Fruit fly (Drosophila melanogaster) whole organism, embryonic: ENCODE data around the gene meso18E.
A peak's percentile ranks its signal among the peaks of the same experiment; 100 is the strongest.

Source experiments
- BtbVII ChIP-seq: fragments of 200-800 bp; sonication (Bioruptor generic); optimal IDR thresholded peaks from 3 replicates; lab custom pipeline; 2017; ENCODE audit warnings: missing biosample characterization, mild to moderate bottlenecking, missing genetic modification characterization
- CG11085 ChIP-seq: fragments of 200-800 bp; sonication (Bioruptor generic); IDR thresholded peaks from 2 replicates; pipeline ENCODE4 v1.3.6; 2022; ENCODE audit warnings: missing biosample characterization, missing genetic modification characterization
- CG11504 ChIP-seq: fragments of 200-800 bp; sonication (Bioruptor generic); optimal IDR thresholded peaks from 3 replicates; lab custom pipeline; 2019; ENCODE audit warnings: missing biosample characterization, mild to moderate bottlenecking, missing genetic modification characterization, moderate library complexity
- CG12769 ChIP-seq: fragments of 200-800 bp; sonication (Bioruptor generic); optimal IDR thresholded peaks from 2 replicates; lab custom pipeline; 2019; ENCODE audit warnings: missing biosample characterization, mild to moderate bottlenecking, missing genetic modification characterization, moderate library complexity
- CG14667 ChIP-seq: fragments of 200-800 bp; sonication (Bioruptor generic); IDR thresholded peaks from 2 replicates; pipeline ENCODE4 v1.3.6; 2022; ENCODE audit warnings: missing biosample characterization, missing genetic modification characterization
- CG1792 ChIP-seq: fragments of 200-800 bp; sonication (Bioruptor generic); optimal IDR thresholded peaks from 2 replicates; lab custom pipeline; 2016; ENCODE audit warnings: missing biosample characterization, missing genetic modification characterization
- CG18262 ChIP-seq: fragments of 200-800 bp; optimal IDR thresholded peaks from 3 replicates; lab custom pipeline; 2019; ENCODE audit warnings: missing biosample characterization, mild to moderate bottlenecking, missing genetic modification characterization, moderate library complexity
- CG18476 ChIP-seq: fragments of 200-800 bp; sonication (Bioruptor generic); optimal IDR thresholded peaks from 2 replicates; lab custom pipeline; 2016; ENCODE audit warnings: missing biosample characterization, mild to moderate bottlenecking, missing genetic modification characterization
- CG2116 ChIP-seq: fragments of 200-800 bp; sonication (Bioruptor generic); optimal IDR thresholded peaks from 3 replicates; lab custom pipeline; 2018; ENCODE audit warnings: missing biosample characterization, mild to moderate bottlenecking, missing genetic modification characterization
- CG2120 ChIP-seq: fragments of 200-800 bp; sonication (Bioruptor generic); optimal IDR thresholded peaks from 3 replicates; lab custom pipeline; 2016; ENCODE audit warnings: missing biosample characterization, missing genetic modification characterization
- CG30431 ChIP-seq: fragments of 200-800 bp; sonication (Bioruptor generic); optimal IDR thresholded peaks from 2 replicates; lab custom pipeline; 2017; ENCODE audit warnings: missing biosample characterization, missing genetic modification characterization
- CG33213 ChIP-seq: fragments of 200-800 bp; sonication (Bioruptor generic); optimal IDR thresholded peaks from 3 replicates; lab custom pipeline; 2016; ENCODE audit warnings: missing biosample characterization, missing genetic modification characterization
- CG4730 ChIP-seq: fragments of 200-800 bp; sonication (Bioruptor generic); IDR thresholded peaks from 2 replicates; pipeline ENCODE4 v1.3.6; 2022; ENCODE audit warnings: missing biosample characterization, missing genetic modification characterization
- CG4854 ChIP-seq: fragments of 200-800 bp; sonication (Bioruptor generic); optimal IDR thresholded peaks from 2 replicates; lab custom pipeline; 2016; ENCODE audit warnings: missing biosample characterization, missing genetic modification characterization, inconsistent platforms
- CG6689 ChIP-seq: fragments of 200-800 bp; sonication (Bioruptor generic); IDR thresholded peaks from 2 replicates; pipeline ENCODE4 v1.3.6; 2022; ENCODE audit warnings: missing biosample characterization, missing genetic modification characterization
- CG6791 ChIP-seq: fragments of 200-800 bp; sonication (Bioruptor generic); IDR thresholded peaks from 3 replicates; pipeline ENCODE4 v1.3.6; 2022; ENCODE audit warnings: missing biosample characterization, missing genetic modification characterization; ENCODE audit not compliant: partially characterized antibody
- CG8359 ChIP-seq: fragments of 200-800 bp; sonication (Bioruptor generic); optimal IDR thresholded peaks from 2 replicates; lab custom pipeline; 2017; ENCODE audit warnings: missing biosample characterization, mild to moderate bottlenecking, missing genetic modification characterization, borderline replicate concordance
- CG8478 ChIP-seq: fragments of >200 bp; optimal IDR thresholded peaks from 2 replicates; lab custom pipeline; 2018
- CG9437 ChIP-seq: fragments of 200-800 bp; sonication (Bioruptor generic); optimal IDR thresholded peaks from 2 replicates; lab custom pipeline; 2018; ENCODE audit warnings: missing biosample characterization, mild to moderate bottlenecking, missing genetic modification characterization
- Dp ChIP-seq: fragments of 200-800 bp; sonication (Bioruptor generic); optimal IDR thresholded peaks from 2 replicates; lab custom pipeline; 2018; ENCODE audit warnings: missing biosample characterization, mild to moderate bottlenecking, missing genetic modification characterization, moderate library complexity
- E2f1 ChIP-seq: fragments of 200-800 bp; sonication (Bioruptor generic); IDR thresholded peaks from 2 replicates; pipeline ENCODE4 v1.3.6; 2022; ENCODE audit warnings: missing biosample characterization, missing genetic modification characterization
- E2f2 ChIP-seq: fragments of 200-800 bp; sonication (Bioruptor generic); IDR thresholded peaks from 2 replicates; pipeline ENCODE4 v1.3.6; 2022; ENCODE audit warnings: missing biosample characterization, missing genetic modification characterization
- Ets97D ChIP-seq: fragments of 200-800 bp; sonication (Bioruptor generic); optimal IDR thresholded peaks from 3 replicates; lab custom pipeline; 2016; ENCODE audit warnings: missing biosample characterization, missing genetic modification characterization
- MBD-R2 ChIP-seq: fragments of 200-800 bp; sonication (Bioruptor generic); IDR thresholded peaks from 2 replicates; pipeline ENCODE4 v1.3.6; 2022; ENCODE audit warnings: missing biosample characterization, missing genetic modification characterization
- Meics ChIP-seq: fragments of 200-800 bp; sonication (Bioruptor generic); optimal IDR thresholded peaks from 2 replicates; lab custom pipeline; 2017; ENCODE audit warnings: missing biosample characterization, mild to moderate bottlenecking, missing genetic modification characterization
- Pdp1 ChIP-seq, 2 experiments: fragments of 200-800 bp; sonication (Bioruptor generic); optimal IDR thresholded peaks; 3 replicates each; lab custom pipeline; 2016; ENCODE audit warnings: missing biosample characterization in 2 of 2, missing genetic modification characterization in 2 of 2, mild to moderate bottlenecking in 1 of 2, moderate library complexity in 1 of 2
- Scr ChIP-seq: fragments of 200-800 bp; sonication (Bioruptor generic); IDR thresholded peaks from 2 replicates; pipeline ENCODE4 v1.3.6; 2022; ENCODE audit warnings: missing biosample characterization, missing genetic modification characterization; ENCODE audit not compliant: partially characterized antibody
- Stat92E ChIP-seq, 3 experiments: fragments of >200 bp in 2 of 3; fragments of 200-800 bp in 1 of 3; sonication (Bioruptor generic) in 1 of 3; optimal IDR thresholded peaks; 2 replicates each; lab custom pipeline; 2017 to 2019; ENCODE audit warnings: missing biosample characterization in 3 of 3, missing genetic modification characterization in 3 of 3, mild to moderate bottlenecking in 1 of 3, moderate library complexity in 1 of 3
- Tbp ChIP-seq: fragments of >200 bp; optimal IDR thresholded peaks from 2 replicates; lab custom pipeline; 2018; ENCODE audit warnings: missing biosample characterization, missing genetic modification characterization
- Xrp1 ChIP-seq: fragments of 200-800 bp; sonication (Bioruptor generic); IDR thresholded peaks from 2 replicates; pipeline ENCODE4 v1.3.6; 2022; ENCODE audit warnings: missing biosample characterization, missing genetic modification characterization
- ara ChIP-seq: fragments of 200-800 bp; sonication (Bioruptor generic); IDR thresholded peaks from 2 replicates; pipeline ENCODE4 v1.3.6; 2022; ENCODE audit warnings: missing biosample characterization, missing genetic modification characterization
- bbx ChIP-seq: fragments of 200-800 bp; sonication (Bioruptor generic); IDR thresholded peaks from 2 replicates; pipeline ENCODE4 v1.3.6; 2022; ENCODE audit warnings: missing biosample characterization, missing genetic modification characterization; ENCODE audit not compliant: partially characterized antibody
- corto ChIP-seq: fragments of 200-800 bp; sonication (Bioruptor generic); optimal IDR thresholded peaks from 2 replicates; lab custom pipeline; 2016; ENCODE audit warnings: missing biosample characterization, mild to moderate bottlenecking, missing genetic modification characterization, moderate library complexity
- da ChIP-seq: fragments of 200-800 bp; sonication (Bioruptor generic); optimal IDR thresholded peaks from 2 replicates; lab custom pipeline; 2016; ENCODE audit warnings: missing biosample characterization, missing genetic modification characterization
- emc ChIP-seq: fragments of 200-800 bp; sonication (Bioruptor generic); optimal IDR thresholded peaks from 2 replicates; lab custom pipeline; 2016; ENCODE audit warnings: missing biosample characterization, missing genetic modification characterization
- gce ChIP-seq: fragments of 200-800 bp; sonication (Bioruptor generic); IDR thresholded peaks from 3 replicates; pipeline ENCODE4 v1.3.6; 2022; ENCODE audit warnings: missing biosample characterization, missing genetic modification characterization
- gfzf ChIP-seq: fragments of 200-800 bp; sonication (Bioruptor generic); optimal IDR thresholded peaks from 2 replicates; lab custom pipeline; 2016; ENCODE audit warnings: missing biosample characterization, mild to moderate bottlenecking, missing genetic modification characterization, moderate library complexity
- gro ChIP-seq: fragments of 200-800 bp; sonication (Bioruptor generic); optimal IDR thresholded peaks from 2 replicates; lab custom pipeline; 2016; ENCODE audit warnings: missing biosample characterization, missing genetic modification characterization
- hth ChIP-seq: fragments of >200 bp; optimal IDR thresholded peaks from 2 replicates; lab custom pipeline; 2017; ENCODE audit warnings: inconsistent platforms
- jigr1 ChIP-seq: fragments of 200-800 bp; sonication (Bioruptor generic); IDR thresholded peaks from 3 replicates; pipeline ENCODE4 v1.3.6; 2022; ENCODE audit warnings: missing biosample characterization, missing genetic modification characterization
- jumu ChIP-seq: fragments of 200-800 bp; sonication (Bioruptor generic); optimal IDR thresholded peaks from 3 replicates; lab custom pipeline; 2016; ENCODE audit warnings: missing biosample characterization, missing genetic modification characterization
- knrl ChIP-seq: fragments of 200-800 bp; sonication (Bioruptor generic); IDR thresholded peaks from 3 replicates; pipeline ENCODE4 v1.3.6; 2022; ENCODE audit warnings: missing biosample characterization, missing genetic modification characterization; ENCODE audit not compliant: partially characterized antibody
- pros ChIP-seq: fragments of 200-800 bp; sonication (Bioruptor generic); optimal IDR thresholded peaks from 3 replicates; lab custom pipeline; 2019; ENCODE audit warnings: missing biosample characterization, mild to moderate bottlenecking, missing genetic modification characterization, moderate library complexity
- rib ChIP-seq: fragments of 200-800 bp; sonication (Bioruptor generic); IDR thresholded peaks from 2 replicates; pipeline ENCODE4 v1.3.6; 2022; ENCODE audit warnings: missing biosample characterization, missing genetic modification characterization
- sc ChIP-seq, 3 experiments: fragments of >200 bp in 2 of 3; fragments of 200-800 bp in 1 of 3; sonication (Bioruptor generic) in 1 of 3; optimal IDR thresholded peaks; 2 replicates in 2 of 3; 3 replicates in 1 of 3; lab custom pipeline; 2017; ENCODE audit warnings: mild to moderate bottlenecking in 1 of 3, missing biosample characterization in 1 of 3, missing genetic modification characterization in 1 of 3, missing genetic modification reagents in 1 of 3
- tin ChIP-seq: fragments of 200-800 bp; sonication (Bioruptor generic); optimal IDR thresholded peaks from 3 replicates; lab custom pipeline; 2016; ENCODE audit warnings: missing biosample characterization, missing genetic modification characterization
- yki ChIP-seq: fragments of >200 bp; optimal IDR thresholded peaks from 3 replicates; lab custom pipeline; 2018
- zen ChIP-seq: fragments of 200-800 bp; sonication (Bioruptor generic); optimal IDR thresholded peaks from 3 replicates; lab custom pipeline; 2018; ENCODE audit warnings: missing biosample characterization, mild to moderate bottlenecking, missing genetic modification characterization, moderate library complexity
- zen2 ChIP-seq: fragments of 200-800 bp; sonication (Bioruptor generic); IDR thresholded peaks from 3 replicates; pipeline ENCODE4 v1.3.6; 2022; ENCODE audit warnings: missing biosample characterization, missing genetic modification characterization; ENCODE audit not compliant: partially characterized antibody

Gene meso18E

DNA sequence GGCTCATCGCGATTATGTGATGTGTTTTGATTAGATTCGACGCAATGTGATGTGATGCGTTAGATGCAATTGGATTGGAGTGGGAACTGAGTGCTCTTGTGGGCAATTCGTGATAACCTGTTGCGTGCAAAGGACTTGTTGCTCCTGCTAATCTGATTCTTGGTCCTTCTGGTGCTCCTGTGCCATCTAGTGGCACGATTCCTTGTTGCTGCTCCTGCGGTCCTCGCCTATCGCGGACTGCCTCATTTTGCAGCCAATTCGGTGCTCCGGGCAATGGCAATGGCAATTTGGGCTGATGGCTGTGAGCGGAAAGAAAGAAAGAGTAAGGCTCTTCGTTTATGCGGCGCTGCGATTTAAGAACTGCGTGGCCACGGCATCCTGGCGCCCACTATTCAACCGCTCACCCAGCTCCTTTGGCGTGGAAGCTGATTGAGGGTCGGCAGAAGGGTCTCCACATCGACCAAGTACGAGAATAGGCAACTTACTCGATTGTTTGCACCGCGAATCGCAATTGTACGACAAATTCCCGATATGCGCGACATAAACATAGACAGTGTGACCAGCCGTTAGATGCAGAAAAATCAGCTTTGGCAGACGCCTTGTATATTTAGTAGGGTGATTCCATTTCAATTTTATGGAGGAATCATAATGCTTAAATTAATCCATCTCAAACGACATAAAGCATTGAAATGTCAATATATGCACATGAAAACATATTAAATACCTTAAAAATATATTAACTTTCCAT, 19.7 kb downstream of the meso18E start, which contains the start of gene Mer (continued):
- TF ChIP-seq CG4854 (peak; percentile 52), CG1792 (GFP tag; lab: Kevin White, UChicago) (peak; percentile 71), Scr (no peak), sc (optimal IDR thresholded peaks at IDR 0.05; lab: Kevin White, UChicago) (no peak), sc (GFP tag; optimal IDR thresholded peaks at IDR 0.05; lab: Kevin White, UChicago) (no peak), bbx (GFP tag; lab: Robert Waterston, UW) (no peak), CG2120 (GFP tag; lab: Kevin White, UChicago) (peak; percentile 89), CG18262 (tag; lab: Kevin White, UChicago) (peak; percentile 84), E2f2 (peak; percentile 63; the same call in 1 of the 2 replicates), zen (tag; lab: Kevin White, UChicago) (peak; percentile 61), gfzf (GFP tag; lab: Kevin White, UChicago) (peak; percentile 75), CG11085 (GFP tag; lab: Robert Waterston, UW) (0 out of 2 replicates have a peak, but pooled peaks have one; percentile 42), ara (GFP tag; lab: Robert Waterston, UW) (peak; percentile 78), CG33213 (GFP tag; lab: Kevin White, UChicago) (peak; percentile 76), corto (GFP tag; lab: Kevin White, UChicago) (peak; percentile 6), CG30431 (peak; percentile 67), Meics (GFP tag; lab: Kevin White, UChicago) (peak; percentile 90), Pdp1 (GFP tag; optimal IDR thresholded peaks at IDR 0.05; lab: Kevin White, UChicago) (peak; percentile 78 to 81), jigr1 (GFP tag; lab: Robert Waterston, UW) (0 out of 3 replicates have a peak, but pooled peaks have one; percentile 37), CG18476 (GFP tag; lab: Kevin White, UChicago) (peak; percentile 75), CG6791 (no peak), zen2 (no peak), Dp (GFP tag; lab: Kevin White, UChicago) (peak; percentile 32), Tbp (GFP tag; lab: Kevin White, UChicago) (no peak), CG12769 (peak; percentile 94), CG6689 (GFP tag; lab: Robert Waterston, UW) (peak; percentile 74), rib (GFP tag; lab: Robert Waterston, UW) (peak; percentile 62; the same call in 1 of the 2 replicates), yki (lab: Kevin White, UChicago) (peak; percentile 41), jumu (GFP tag; lab: Kevin White, UChicago) (peak; percentile 85), pros (GFP tag; lab: Kevin White, UChicago) (no peak), CG2116 (peak; percentile 49), Xrp1 (GFP tag; lab: Robert Waterston, UW) (peak; percentile 88), Ets97D (peak; percentile 48), CG4730 (GFP tag; lab: Robert Waterston, UW) (peak; percentile 67), tin (GFP tag; lab: Kevin White, UChicago) (peak; percentile 76), CG11504 (tag; lab: Kevin White, UChicago) (peak; percentile 85), MBD-R2 (peak; percentile 88), Stat92E (GFP tag; optimal IDR thresholded peaks at IDR 0.05; lab: Kevin White, UChicago) (peak in 1 of 3 experiments; percentile 42), E2f1 (peak; percentile 82), CG14667 (GFP tag; lab: Robert Waterston, UW) (peak; percentile 52; the same call in 1 of the 2 replicates), CG9437 (GFP tag; lab: Kevin White, UChicago) (peak; percentile 57), BtbVII (GFP tag; lab: Kevin White, UChicago) (peak; percentile 88), gro (GFP tag; lab: Kevin White, UChicago) (peak; percentile 79), knrl (GFP tag; lab: Robert Waterston, UW) (no peak), gce (GFP tag; lab: Robert Waterston, UW) (peak; percentile 70; the same call in 1 of the 3 replicates), hth (lab: Kevin White, UChicago) (no peak), emc (peak; percentile 59), CG8478 (lab: Kevin White, UChicago) (no peak), da (GFP tag; lab: Kevin White, UChicago) (peak; percentile 52), CG8359 (GFP tag; lab: Kevin White, UChicago) (peak; percentile 54)
